Fruit fly (Drosophila melanogaster) whole organism, embryonic: ENCODE data around the gene witty.

Experiments used
- Atf6 ChIP-seq: fragments of 200-800 bp; sonication (Bioruptor generic); IDR thresholded peaks from 2 replicates; pipeline ENCODE4 v1.3.6; 2022; ENCODE audit warnings: missing biosample characterization, missing genetic modification characterization
- CG10431 ChIP-seq: fragments of 200-800 bp; sonication (Bioruptor generic); optimal IDR thresholded peaks from 3 replicates; lab custom pipeline; 2018; ENCODE audit warnings: missing biosample characterization, mild to moderate bottlenecking, missing genetic modification characterization
- CG12104 ChIP-seq: fragments of 200-800 bp; sonication (Bioruptor generic); optimal IDR thresholded peaks from 3 replicates; lab custom pipeline; 2016; ENCODE audit warnings: missing biosample characterization, missing genetic modification characterization
- CG12391 ChIP-seq: fragments of 200-800 bp; sonication (Bioruptor generic); optimal IDR thresholded peaks from 3 replicates; lab custom pipeline; 2018; ENCODE audit warnings: missing biosample characterization, mild to moderate bottlenecking, missing genetic modification characterization, moderate library complexity
- CG13894 ChIP-seq: fragments of 200-800 bp; sonication (Bioruptor generic); optimal IDR thresholded peaks from 3 replicates; lab custom pipeline; 2018; ENCODE audit warnings: missing biosample characterization, mild to moderate bottlenecking, missing genetic modification characterization, moderate library complexity
- CG16779 ChIP-seq: fragments of 200-800 bp; sonication (Bioruptor generic); IDR thresholded peaks from 2 replicates; pipeline ENCODE4 v1.3.6; 2022; ENCODE audit warnings: missing biosample characterization, missing genetic modification characterization
- CG17186 ChIP-seq: fragments of 200-800 bp; sonication (Bioruptor generic); optimal IDR thresholded peaks from 3 replicates; lab custom pipeline; 2017; ENCODE audit warnings: missing biosample characterization, missing genetic modification reagents, missing genetic modification characterization
- CG1832 ChIP-seq: fragments of 200-800 bp; sonication (Bioruptor generic); optimal IDR thresholded peaks from 2 replicates; lab custom pipeline; 2017; ENCODE audit warnings: missing biosample characterization, mild to moderate bottlenecking, missing genetic modification characterization, inconsistent platforms
- CG18599 ChIP-seq: fragments of 200-800 bp; sonication (Bioruptor generic); optimal IDR thresholded peaks from 3 replicates; lab custom pipeline; 2017; ENCODE audit warnings: missing biosample characterization, missing genetic modification characterization, mild to moderate bottlenecking, moderate library complexity, missing genetic modification reagents
- CG2120 ChIP-seq: fragments of 200-800 bp; sonication (Bioruptor generic); optimal IDR thresholded peaks from 3 replicates; lab custom pipeline; 2016; ENCODE audit warnings: missing biosample characterization, missing genetic modification characterization
- CG32532 ChIP-seq: fragments of 200-800 bp; sonication (Bioruptor generic); IDR thresholded peaks from 2 replicates; pipeline ENCODE4 v1.3.6; 2022; ENCODE audit warnings: missing biosample characterization, missing genetic modification characterization
- CG32767 ChIP-seq: fragments of 200-800 bp; sonication (Bioruptor generic); IDR thresholded peaks from 2 replicates; pipeline ENCODE4 v1.3.6; 2022; ENCODE audit warnings: missing biosample characterization, missing genetic modification characterization
- CG4360 ChIP-seq: fragments of 200-800 bp; sonication (Bioruptor generic); IDR thresholded peaks from 2 replicates; pipeline ENCODE4 v1.3.6; 2022; ENCODE audit warnings: missing biosample characterization, missing genetic modification characterization
- CG5180 ChIP-seq: fragments of 200-800 bp; sonication (Bioruptor generic); optimal IDR thresholded peaks from 3 replicates; lab custom pipeline; 2017; ENCODE audit warnings: missing biosample characterization, missing genetic modification characterization, mild to moderate bottlenecking, moderate library complexity, missing genetic modification reagents
- CG6654 ChIP-seq: fragments of 200-800 bp; sonication (Bioruptor generic); optimal IDR thresholded peaks from 2 replicates; lab custom pipeline; 2017; ENCODE audit warnings: missing biosample characterization, mild to moderate bottlenecking, missing genetic modification characterization
- CG6791 ChIP-seq: fragments of 200-800 bp; sonication (Bioruptor generic); IDR thresholded peaks from 3 replicates; pipeline ENCODE4 v1.3.6; 2022; ENCODE audit warnings: missing biosample characterization, missing genetic modification characterization; ENCODE audit not compliant: partially characterized antibody
- CG7556 ChIP-seq: fragments of 200-800 bp; sonication (Bioruptor generic); optimal IDR thresholded peaks from 2 replicates; lab custom pipeline; 2017; ENCODE audit warnings: missing biosample characterization, mild to moderate bottlenecking, missing genetic modification characterization
- CG7745 ChIP-seq: fragments of 200-800 bp; sonication (Bioruptor generic); optimal IDR thresholded peaks from 2 replicates; lab custom pipeline; 2018; ENCODE audit warnings: missing biosample characterization, mild to moderate bottlenecking, missing genetic modification characterization, moderate library complexity
- CG8388 ChIP-seq: fragments of 200-800 bp; sonication (Bioruptor generic); optimal IDR thresholded peaks from 2 replicates; lab custom pipeline; 2019; ENCODE audit warnings: missing biosample characterization, mild to moderate bottlenecking, missing genetic modification characterization, moderate library complexity
- Deaf1 ChIP-seq: fragments of 200-800 bp; optimal IDR thresholded peaks from 3 replicates; lab custom pipeline; 2019; ENCODE audit warnings: missing biosample characterization, mild to moderate bottlenecking, missing genetic modification characterization, moderate library complexity
- Dek ChIP-seq: fragments of 200-800 bp; sonication (Bioruptor generic); optimal IDR thresholded peaks from 3 replicates; lab custom pipeline; 2019; ENCODE audit warnings: missing biosample characterization, mild to moderate bottlenecking, missing genetic modification characterization, moderate library complexity
- HLH4C ChIP-seq: fragments of 200-800 bp; sonication (Bioruptor generic); IDR thresholded peaks from 3 replicates; pipeline ENCODE4 v1.3.6; 2022; ENCODE audit warnings: missing biosample characterization, missing genetic modification characterization; ENCODE audit not compliant: partially characterized antibody
- Kr ChIP-seq: fragments of 200-800 bp; sonication (Bioruptor generic); optimal IDR thresholded peaks from 2 replicates; lab custom pipeline; 2017; ENCODE audit warnings: missing biosample characterization, mild to moderate bottlenecking, missing genetic modification characterization
- Lpt ChIP-seq: fragments of >200 bp; optimal IDR thresholded peaks from 2 replicates; lab custom pipeline; 2018; ENCODE audit warnings: missing biosample characterization, missing genetic modification characterization
- Med ChIP-seq: fragments of 200-800 bp; sonication (Bioruptor generic); peaks from one replicate; lab custom pipeline; 2016; ENCODE audit warnings: missing biosample characterization, missing genetic modification characterization, mild to moderate bottlenecking, inconsistent platforms, moderate library complexity
- NFAT ChIP-seq: fragments of 200-800 bp; sonication (Bioruptor generic); IDR thresholded peaks from 2 replicates; pipeline ENCODE4 v1.3.6; 2022; ENCODE audit warnings: missing biosample characterization, missing genetic modification characterization
- Rfx ChIP-seq: fragments of 200-800 bp; sonication (Bioruptor generic); IDR thresholded peaks from 2 replicates; pipeline ENCODE4 v1.3.6; 2022; ENCODE audit warnings: missing biosample characterization, missing genetic modification characterization
- Sox100B ChIP-seq: fragments of 200-800 bp; sonication (Bioruptor generic); optimal IDR thresholded peaks from 3 replicates; lab custom pipeline; 2018; ENCODE audit warnings: missing biosample characterization, mild to moderate bottlenecking, missing genetic modification characterization
- TFAM ChIP-seq: fragments of 200-800 bp; sonication (Bioruptor generic); optimal IDR thresholded peaks from 2 replicates; lab custom pipeline; 2017; ENCODE audit warnings: missing biosample characterization, missing genetic modification characterization, inconsistent platforms
- bowl ChIP-seq: fragments of 200-800 bp; sonication (Bioruptor generic); IDR thresholded peaks from 2 replicates; pipeline ENCODE4 v1.3.6; 2022; ENCODE audit warnings: missing biosample characterization, missing genetic modification characterization
- cg ChIP-seq: fragments of 200-800 bp; sonication (Bioruptor generic); optimal IDR thresholded peaks from 3 replicates; lab custom pipeline; 2019; ENCODE audit warnings: missing biosample characterization, mild to moderate bottlenecking, missing genetic modification characterization, moderate library complexity
- chm ChIP-seq: fragments of 200-800 bp; sonication (Bioruptor generic); IDR thresholded peaks from 2 replicates; pipeline ENCODE4 v1.3.6; 2022; ENCODE audit warnings: missing biosample characterization, missing genetic modification characterization
- crp ChIP-seq, 2 experiments: fragments of 200-800 bp; sonication (Bioruptor generic); optimal IDR thresholded peaks; 2 replicates in 1 of 2; 3 replicates in 1 of 2; lab custom pipeline; 2017; ENCODE audit warnings: missing biosample characterization in 2 of 2, missing genetic modification characterization in 2 of 2, mild to moderate bottlenecking in 1 of 2, moderate library complexity in 1 of 2
- ems ChIP-seq: fragments of 200-800 bp; sonication (Bioruptor generic); optimal IDR thresholded peaks from 3 replicates; lab custom pipeline; 2016; ENCODE audit warnings: missing biosample characterization, missing genetic modification characterization
- gem ChIP-seq: fragments of 200-800 bp; sonication (Bioruptor generic); optimal IDR thresholded peaks from 2 replicates; lab custom pipeline; 2019; ENCODE audit warnings: missing biosample characterization, mild to moderate bottlenecking, missing genetic modification characterization, moderate library complexity
- gfzf ChIP-seq: fragments of 200-800 bp; sonication (Bioruptor generic); optimal IDR thresholded peaks from 2 replicates; lab custom pipeline; 2016; ENCODE audit warnings: missing biosample characterization, mild to moderate bottlenecking, missing genetic modification characterization, moderate library complexity
- gsb ChIP-seq: fragments of 200-800 bp; sonication (Bioruptor generic); IDR thresholded peaks from 2 replicates; pipeline ENCODE4 v1.3.6; 2022; ENCODE audit warnings: missing biosample characterization, missing genetic modification characterization
- hbn ChIP-seq: fragments of 200-800 bp; sonication (Bioruptor generic); IDR thresholded peaks from 2 replicates; pipeline ENCODE4 v1.3.6; 2022; ENCODE audit warnings: missing biosample characterization, missing genetic modification characterization; ENCODE audit not compliant: partially characterized antibody
- insv ChIP-seq, 2 experiments: fragments of 200-800 bp; sonication (Bioruptor generic); optimal IDR thresholded peaks; 3 replicates each; lab custom pipeline; 2016 to 2018; ENCODE audit warnings: missing biosample characterization in 2 of 2, missing genetic modification characterization in 2 of 2
- knrl ChIP-seq: fragments of 200-800 bp; sonication (Bioruptor generic); IDR thresholded peaks from 3 replicates; pipeline ENCODE4 v1.3.6; 2022; ENCODE audit warnings: missing biosample characterization, missing genetic modification characterization; ENCODE audit not compliant: partially characterized antibody
- mam ChIP-seq: fragments of 200-800 bp; sonication (Bioruptor generic); optimal IDR thresholded peaks from 3 replicates; lab custom pipeline; 2016; ENCODE audit warnings: missing biosample characterization, missing genetic modification characterization
- oc ChIP-seq: fragments of 200-800 bp; sonication (Bioruptor generic); optimal IDR thresholded peaks from 2 replicates; lab custom pipeline; 2018; ENCODE audit warnings: missing biosample characterization, mild to moderate bottlenecking, missing genetic modification characterization, moderate library complexity
- pros ChIP-seq: fragments of 200-800 bp; sonication (Bioruptor generic); optimal IDR thresholded peaks from 3 replicates; lab custom pipeline; 2019; ENCODE audit warnings: missing biosample characterization, mild to moderate bottlenecking, missing genetic modification characterization, moderate library complexity
- row ChIP-seq: fragments of 200-800 bp; sonication (Bioruptor generic); IDR thresholded peaks from 3 replicates; pipeline ENCODE4 v1.3.6; 2022; ENCODE audit warnings: missing biosample characterization, missing genetic modification characterization
- seq ChIP-seq: fragments of 200-800 bp; sonication (Bioruptor generic); IDR thresholded peaks from 2 replicates; pipeline ENCODE4 v1.3.6; 2022; ENCODE audit warnings: missing biosample characterization, missing genetic modification characterization
- so ChIP-seq: fragments of 200-800 bp; sonication (Bioruptor generic); IDR thresholded peaks from 3 replicates; pipeline ENCODE4 v1.3.6; 2022; ENCODE audit warnings: missing biosample characterization, missing genetic modification characterization
- sqz ChIP-seq: fragments of 200-800 bp; sonication (Bioruptor generic); optimal IDR thresholded peaks from 3 replicates; lab custom pipeline; 2018; ENCODE audit warnings: missing biosample characterization, mild to moderate bottlenecking, missing genetic modification characterization
- twi ChIP-seq: fragments of 200-800 bp; optimal IDR thresholded peaks from 2 replicates; lab custom pipeline; 2019; ENCODE audit warnings: missing biosample characterization, mild to moderate bottlenecking, missing genetic modification characterization, moderate library complexity
- yki ChIP-seq: fragments of >200 bp; optimal IDR thresholded peaks from 3 replicates; lab custom pipeline; 2018
- zf30C ChIP-seq: fragments of 200-800 bp; sonication (Bioruptor generic); optimal IDR thresholded peaks from 3 replicates; lab custom pipeline; 2018; ENCODE audit warnings: missing biosample characterization, mild to moderate bottlenecking, missing genetic modification characterization

witty gene

dm6 chr2L:8296395-8296794 is 41.7 kb upstream of the witty start:
- TF ChIP-seq CG13894 (peak; percentile 24), Rfx (GFP tag; lab: Robert Waterston, UW) (0 out of 2 replicates have a peak, but pooled peaks have one; percentile 22), row (GFP tag; lab: Robert Waterston, UW) (peak; percentile 25; the same call in 1 of the 3 replicates), CG12391 (no peak), zf30C (GFP tag; lab: Kevin White, UChicago) (peak; percentile 78), Atf6 (0 out of 2 replicates have a peak, but pooled peaks have one; percentile 23), mam (GFP tag; lab: Kevin White, UChicago) (no peak), cg (peak; percentile 64), knrl (no peak), hbn (GFP tag; lab: Robert Waterston, UW) (no peak), CG4360 (GFP tag; lab: Robert Waterston, UW) (peak; percentile 94), CG6654 (GFP tag; lab: Kevin White, UChicago) (no peak), CG32532 (GFP tag; lab: Robert Waterston, UW) (no peak), so (GFP tag; lab: Robert Waterston, UW) (no peak), sqz (peak; percentile 33), CG7556 (GFP tag; lab: Kevin White, UChicago) (peak; percentile 11), gem (tag; lab: Kevin White, UChicago) (peak; percentile 5), Med (GFP tag; lab: Kevin White, UChicago) (peak; percentile 41), Lpt (GFP tag; lab: Kevin White, UChicago) (no peak), CG18599 (GFP tag; lab: Kevin White, UChicago) (peak; percentile 16), chm (GFP tag; lab: Robert Waterston, UW) (peak; percentile 31; the same call in 1 of the 2 replicates), CG17186 (GFP tag; lab: Kevin White, UChicago) (no peak), CG7745 (tag; lab: Kevin White, UChicago) (peak; percentile 14), oc (peak; percentile 22), Dek (tag; lab: Kevin White, UChicago) (no peak), CG6791 (GFP tag; lab: Robert Waterston, UW) (0 out of 3 replicates have a peak, but pooled peaks have one; percentile 13), NFAT (GFP tag; lab: Robert Waterston, UW) (0 out of 2 replicates have a peak, but pooled peaks have one; percentile 9), TFAM (GFP tag; lab: Kevin White, UChicago) (no peak)

- no peak for TF ChIP-seq HLH4C (GFP tag; lab: Robert Waterston, UW)
- TF ChIP-seq seq (GFP tag; lab: Robert Waterston, UW): peak; percentile 83
- no peak for TF ChIP-seq Sox100B (GFP tag; lab: Kevin White, UChicago)
- peak; percentile 36 for TF ChIP-seq CG10431 (GFP tag; lab: Kevin White, UChicago)
- TF ChIP-seq CG12104 (GFP tag; lab: Kevin White, UChicago): no peak
- no peak for TF ChIP-seq yki (lab: Kevin White, UChicago)
- TF ChIP-seq ems (GFP tag; lab: Kevin White, UChicago): no peak
- no peak for TF ChIP-seq gfzf (GFP tag; lab: Kevin White, UChicago)
- no peak for TF ChIP-seq CG1832 (GFP tag; lab: Kevin White, UChicago)
- TF ChIP-seq CG16779 (GFP tag; lab: Robert Waterston, UW): no peak
- TF ChIP-seq CG32767: peak; percentile 20; the same call in 1 of the 2 replicates
- no peak for TF ChIP-seq Kr (GFP tag; lab: Kevin White, UChicago)
- no peak for TF ChIP-seq gsb (GFP tag; lab: Robert Waterston, UW)
- no peak for TF ChIP-seq CG2120 (GFP tag; lab: Kevin White, UChicago)
- TF ChIP-seq Lpt (GFP tag; lab: Kevin White, UChicago): no peak
- TF ChIP-seq CG8388 (GFP tag; lab: Kevin White, UChicago): no peak
- TF ChIP-seq bowl (GFP tag; lab: Robert Waterston, UW): 0 out of 2 replicates have a peak, but pooled peaks have one; percentile 8
- TF ChIP-seq insv (GFP tag; optimal IDR thresholded peaks at IDR 0.05; lab: Kevin White, UChicago): peak; percentile 56 to 88
- peak; percentile 17 for TF ChIP-seq twi (tag; lab: Kevin White, UChicago)
- no peak for TF ChIP-seq CG5180 (GFP tag; lab: Kevin White, UChicago)
- TF ChIP-seq crp (GFP tag; optimal IDR thresholded peaks at IDR 0.05; lab: Kevin White, UChicago): peak in 1 of 2 experiments; percentile 37
- TF ChIP-seq pros (GFP tag; lab: Kevin White, UChicago): peak; percentile 72
- peak; percentile 73 for TF ChIP-seq Deaf1 (tag; lab: Kevin White, UChicago)
Observed at dm6 chr2L:8297070-8297469, 41.0 kb upstream of the witty start.
